Worm (Caenorhabditis elegans) whole organism, L2 larva: ENCODE data around the gene bath-15.
A peak's percentile ranks its signal among the peaks of the same experiment; 100 is the strongest.

Source experiments
- C34F6.9 ChIP-seq: fragments of 150-350 bp; optimal IDR thresholded peaks from 2 replicates; lab custom pipeline; 2014; ENCODE audit warnings: missing biosample characterization, missing genetic modification characterization
- F13H6.1 ChIP-seq: sonication (generic microtip); optimal IDR thresholded peaks from 2 replicates; lab custom pipeline; 2016; ENCODE audit warnings: missing genetic modification characterization, missing compliant biosample characterization
- Y55F3AM.14 ChIP-seq: fragments of 200-800 bp; sonication (Bioruptor generic); optimal IDR thresholded peaks from 2 replicates; lab custom pipeline; 2018; ENCODE audit warnings: mild to moderate bottlenecking, missing genetic modification characterization, missing compliant biosample characterization
- ama-1 ChIP-seq: fragments of 150-350 bp; optimal IDR thresholded peaks from 2 replicates; lab custom pipeline; 2018; ENCODE audit warnings: inconsistent platforms
- ceh-82 ChIP-seq: fragments of 150-350 bp; optimal IDR thresholded peaks from 2 replicates; lab custom pipeline; 2014; ENCODE audit warnings: missing biosample characterization, missing genetic modification characterization
- crh-2 ChIP-seq: sonication (generic microtip); optimal IDR thresholded peaks from 2 replicates; lab custom pipeline; 2017; ENCODE audit warnings: missing biosample characterization, missing genetic modification characterization
- elt-3 ChIP-seq: sonication (generic microtip); optimal IDR thresholded peaks from 2 replicates; lab custom pipeline; 2017; ENCODE audit warnings: missing biosample characterization, missing genetic modification characterization
- gmeb-1 ChIP-seq: fragments of 150-350 bp; optimal IDR thresholded peaks from 2 replicates; lab custom pipeline; 2014; ENCODE audit warnings: missing biosample characterization, missing genetic modification characterization
- lin-11 ChIP-seq: fragments of 150-350 bp; sonication (generic microtip); optimal IDR thresholded peaks from 2 replicates; lab custom pipeline; 2014; ENCODE audit warnings: missing biosample characterization, missing genetic modification characterization, inconsistent platforms, mixed read lengths
- lin-13 ChIP-seq: fragments of 150-350 bp; optimal IDR thresholded peaks from 2 replicates; lab custom pipeline; 2014; ENCODE audit warnings: missing biosample characterization, missing genetic modification reagents, missing genetic modification characterization
- lin-39 ChIP-seq: fragments of 150-350 bp; optimal IDR thresholded peaks from 2 replicates; lab custom pipeline; 2014; ENCODE audit warnings: missing biosample characterization, missing genetic modification reagents, missing genetic modification characterization
- lsy-2 ChIP-seq, 2 experiments: fragments of 150-350 bp in 1 of 2; sonication (generic microtip) in 1 of 2; optimal IDR thresholded peaks; 2 replicates each; lab custom pipeline; 2014 to 2017; ENCODE audit warnings: missing biosample characterization in 2 of 2, missing genetic modification characterization in 2 of 2
- mab-5 ChIP-seq: fragments of 150-350 bp; optimal IDR thresholded peaks from 2 replicates; lab custom pipeline; 2014; ENCODE audit warnings: missing biosample characterization, missing genetic modification characterization
- mbf-1 ChIP-seq: sonication (generic microtip); optimal IDR thresholded peaks from 2 replicates; lab custom pipeline; 2017; ENCODE audit warnings: missing biosample characterization, missing genetic modification characterization
- mdl-1 ChIP-seq, 2 experiments: fragments of 150-350 bp in 1 of 2; sonication (generic microtip) in 1 of 2; optimal IDR thresholded peaks; 2 replicates each; lab custom pipeline; 2017; ENCODE audit warnings: missing biosample characterization in 2 of 2, missing genetic modification characterization in 2 of 2
- nhr-10 ChIP-seq: sonication (generic microtip); optimal IDR thresholded peaks from 2 replicates; lab custom pipeline; 2017; ENCODE audit warnings: missing biosample characterization, missing genetic modification characterization
- nhr-12 ChIP-seq: fragments of 150-350 bp; optimal IDR thresholded peaks from 2 replicates; lab custom pipeline; 2014; ENCODE audit warnings: missing biosample characterization, missing genetic modification characterization
- nhr-129 ChIP-seq: fragments of 150-350 bp; optimal IDR thresholded peaks from 2 replicates; lab custom pipeline; 2014; ENCODE audit warnings: missing biosample characterization, missing genetic modification characterization
- nhr-21 ChIP-seq: fragments of 150-350 bp; optimal IDR thresholded peaks from 2 replicates; lab custom pipeline; 2014; ENCODE audit warnings: missing biosample characterization, missing genetic modification characterization
- nhr-23 ChIP-seq: fragments of 150-350 bp; optimal IDR thresholded peaks from 2 replicates; lab custom pipeline; 2014; ENCODE audit warnings: missing biosample characterization, missing genetic modification reagents, missing genetic modification characterization
- nhr-237 ChIP-seq: fragments of 150-350 bp; optimal IDR thresholded peaks from 2 replicates; lab custom pipeline; 2014; ENCODE audit warnings: missing biosample characterization, missing genetic modification characterization
- nhr-25 ChIP-seq: fragments of 150-350 bp; sonication (generic microtip); optimal IDR thresholded peaks from 3 replicates; lab custom pipeline; 2014; ENCODE audit warnings: missing biosample characterization, missing genetic modification characterization
- nhr-6 ChIP-seq: fragments of 150-350 bp; optimal IDR thresholded peaks from 2 replicates; lab custom pipeline; 2014; ENCODE audit warnings: missing biosample characterization, missing genetic modification characterization
- nhr-77 ChIP-seq: fragments of 150-350 bp; optimal IDR thresholded peaks from 2 replicates; lab custom pipeline; 2014; ENCODE audit warnings: missing biosample characterization, missing genetic modification characterization
- peb-1 ChIP-seq: fragments of 150-350 bp; optimal IDR thresholded peaks from 2 replicates; lab custom pipeline; 2014; ENCODE audit warnings: missing biosample characterization, missing genetic modification characterization
- sem-4 ChIP-seq: fragments of 150-350 bp; optimal IDR thresholded peaks from 2 replicates; lab custom pipeline; 2014; ENCODE audit warnings: missing biosample characterization, missing genetic modification reagents, missing genetic modification characterization
- skn-1 ChIP-seq: sonication (generic microtip); optimal IDR thresholded peaks from 2 replicates; lab custom pipeline; 2017; ENCODE audit warnings: missing biosample characterization, missing genetic modification characterization
- sma-3 ChIP-seq: sonication (generic microtip); optimal IDR thresholded peaks from 2 replicates; lab custom pipeline; 2016; ENCODE audit warnings: missing genetic modification reagents, missing genetic modification characterization, missing compliant biosample characterization
- sma-9 ChIP-seq, 2 experiments: fragments of 150-350 bp in 1 of 2; sonication (generic microtip) in 1 of 2; optimal IDR thresholded peaks; 2 replicates each; lab custom pipeline; 2014 to 2016; ENCODE audit warnings: missing genetic modification characterization in 2 of 2, mild to moderate bottlenecking in 1 of 2, missing biosample characterization in 1 of 2, missing compliant biosample characterization in 1 of 2, missing genetic modification reagents in 1 of 2, moderate library complexity in 1 of 2
- unc-39 ChIP-seq: fragments of 150-350 bp; optimal IDR thresholded peaks from 2 replicates; lab custom pipeline; 2014; ENCODE audit warnings: missing biosample characterization, missing genetic modification characterization
- unc-55 ChIP-seq: fragments of 150-350 bp; sonication (generic microtip); optimal IDR thresholded peaks from 3 replicates; lab custom pipeline; 2014; ENCODE audit warnings: missing biosample characterization, missing genetic modification reagents, missing genetic modification characterization
- zag-1 ChIP-seq: fragments of 150-350 bp; optimal IDR thresholded peaks from 2 replicates; lab custom pipeline; 2014; ENCODE audit warnings: missing biosample characterization, missing genetic modification characterization
- ztf-4 ChIP-seq: fragments of 150-350 bp; optimal IDR thresholded peaks from 2 replicates; lab custom pipeline; 2014; ENCODE audit warnings: missing biosample characterization, missing genetic modification characterization

bath-15 gene

ce11 chrIII:7790522-7790921, 14.7 kb upstream of the bath-15 start (continued):
- TF ChIP-seq lin-13 (no peak), ztf-4 (tag; lab: Kevin White, UChicago) (no peak), sem-4 (tag; lab: Kevin White, UChicago) (no peak), nhr-77 (tag; lab: Kevin White, UChicago) (no peak), nhr-25 (tag; lab: Kevin White, UChicago) (no peak), mdl-1 (tag; optimal IDR thresholded peaks at IDR 0.05; lab: Kevin White, UChicago) (no peak), lin-11 (tag; lab: Kevin White, UChicago) (no peak)

- TF ChIP-seq sma-3 (no peak), mab-5 (tag; lab: Kevin White, UChicago) (peak; percentile 64)
Measured at ce11 chrIII:7788410-7788809, 12.6 kb upstream of the bath-15 start.

ce11 chrIII:7784201-7784600, 8.4 kb upstream of the bath-15 start:
- TF ChIP-seq Y55F3AM.14: no peak
- no peak for TF ChIP-seq mdl-1 (tag; optimal IDR thresholded peaks at IDR 0.05; lab: Kevin White, UChicago)
- peak; percentile 54 for TF ChIP-seq sem-4 (tag; lab: Kevin White, UChicago)
- TF ChIP-seq peb-1 (tag; lab: Kevin White, UChicago): no peak
- TF ChIP-seq gmeb-1 (tag; lab: Kevin White, UChicago): no peak
- no peak for TF ChIP-seq unc-55 (GFP tag; lab: Kevin White, UChicago)
- no peak for TF ChIP-seq nhr-12 (tag; lab: Kevin White, UChicago)
- no peak for TF ChIP-seq zag-1 (tag; lab: Kevin White, UChicago)
- no peak for TF ChIP-seq nhr-237 (tag; lab: Kevin White, UChicago)
- no peak for TF ChIP-seq nhr-77 (tag; lab: Kevin White, UChicago)
- peak; percentile 9 for TF ChIP-seq nhr-25 (tag; lab: Kevin White, UChicago)
- TF ChIP-seq C34F6.9 (tag; lab: Kevin White, UChicago): peak; percentile 6
- TF ChIP-seq sma-3: no peak
- TF ChIP-seq lsy-2 (tag; optimal IDR thresholded peaks at IDR 0.05; lab: Kevin White, UChicago): peak in 1 of 2 experiments; percentile 68
- no peak for TF ChIP-seq nhr-6 (tag; lab: Kevin White, UChicago)
- no peak for TF ChIP-seq sma-9 (GFP tag; optimal IDR thresholded peaks at IDR 0.05; lab: Kevin White, UChicago)
- TF ChIP-seq sma-9 (tag; optimal IDR thresholded peaks at IDR 0.05; lab: Kevin White, UChicago): no peak
- no peak for TF ChIP-seq lin-11 (tag; lab: Kevin White, UChicago)
- no peak for TF ChIP-seq ama-1 (lab: Kevin White, UChicago)
- no peak for TF ChIP-seq nhr-10 (tag; lab: Kevin White, UChicago)
- no peak for TF ChIP-seq nhr-23 (tag; lab: Kevin White, UChicago)
- no peak for TF ChIP-seq skn-1
- TF ChIP-seq mab-5 (tag; lab: Kevin White, UChicago): peak; percentile 98
- TF ChIP-seq F13H6.1 (tag; lab: Kevin White, UChicago): peak; percentile 9
- no peak for TF ChIP-seq mbf-1 (tag; lab: Kevin White, UChicago)
- TF ChIP-seq elt-3 (tag; lab: Kevin White, UChicago): no peak

- no peak for TF ChIP-seq nhr-23 (tag; lab: Kevin White, UChicago)
- no peak for TF ChIP-seq nhr-10 (tag; lab: Kevin White, UChicago)
- TF ChIP-seq lin-39 (tag; lab: Kevin White, UChicago): no peak
- no peak for TF ChIP-seq mdl-1 (tag; optimal IDR thresholded peaks at IDR 0.05; lab: Kevin White, UChicago)
- no peak for TF ChIP-seq nhr-237 (tag; lab: Kevin White, UChicago)
- no peak for TF ChIP-seq elt-3 (tag; lab: Kevin White, UChicago)
- no peak for TF ChIP-seq crh-2 (tag; lab: Kevin White, UChicago)
- no peak for TF ChIP-seq ceh-82
- TF ChIP-seq nhr-129 (tag; lab: Kevin White, UChicago): no peak
Measured at ce11 chrIII:7783354-7783753, 7.5 kb upstream of the bath-15 start, which contains the start of gene mab-5. Gene mab-5, minus strand, starts transcription at chrIII:7783454.

- TF ChIP-seq unc-39 (no peak), unc-55 (GFP tag; lab: Kevin White, UChicago) (peak; percentile 63), nhr-129 (tag; lab: Kevin White, UChicago) (peak; percentile 38), nhr-77 (tag; lab: Kevin White, UChicago) (no peak), lsy-2 (tag; optimal IDR thresholded peaks at IDR 0.05; lab: Kevin White, UChicago) (peak in 1 of 2 experiments; percentile 29), F13H6.1 (tag; lab: Kevin White, UChicago) (peak; percentile 19), nhr-21 (tag; lab: Kevin White, UChicago) (no peak), crh-2 (tag; lab: Kevin White, UChicago) (no peak), mab-5 (tag; lab: Kevin White, UChicago) (peak; percentile 96), ztf-4 (tag; lab: Kevin White, UChicago) (no peak)
Measured at ce11 chrIII:7780566-7781238, 4.9 kb upstream of the bath-15 start.
